Worm (Caenorhabditis elegans) whole organism, young adult: ENCODE results near the gene W07G1.7.
A peak's percentile ranks its signal among the peaks of the same experiment; 100 is the strongest.

Source experiments
- F55B11.4 ChIP-seq: sonication (generic microtip); optimal IDR thresholded peaks from 2 replicates; lab custom pipeline; 2016; ENCODE audit warnings: missing compliant biosample characterization, missing genetic modification characterization, borderline replicate concordance; ENCODE audit not compliant: insufficient read depth
- K12H6.12 ChIP-seq: fragments of 200-800 bp; sonication (Bioruptor generic); optimal IDR thresholded peaks from 2 replicates; lab custom pipeline; 2018; ENCODE audit warnings: mild to moderate bottlenecking, missing genetic modification characterization, missing compliant biosample characterization
- T26A5.8 ChIP-seq: sonication (generic microtip); optimal IDR thresholded peaks from 2 replicates; lab custom pipeline; 2016; ENCODE audit warnings: missing genetic modification characterization, missing compliant biosample characterization
- Y95B8A.8 ChIP-seq: fragments of 200-800 bp; sonication (Bioruptor generic); IDR thresholded peaks from 2 replicates; pipeline ENCODE4 v1.3.6; 2022; ENCODE audit warnings: missing genetic modification reagents, missing genetic modification characterization, missing compliant biosample characterization
- chd-7 ChIP-seq: sonication (generic microtip); optimal IDR thresholded peaks from 2 replicates; lab custom pipeline; 2016; ENCODE audit warnings: mild to moderate bottlenecking, missing genetic modification characterization, moderate library complexity, missing compliant biosample characterization
- fkh-3 ChIP-seq: sonication (generic microtip); optimal IDR thresholded peaks from 2 replicates; lab custom pipeline; 2016; ENCODE audit warnings: mild to moderate bottlenecking, missing genetic modification characterization, missing compliant biosample characterization
- lsl-1 ChIP-seq: fragments of 200-800 bp; sonication (Bioruptor generic); optimal IDR thresholded peaks from 2 replicates; lab custom pipeline; 2018; ENCODE audit warnings: mild to moderate bottlenecking, missing genetic modification characterization, moderate library complexity, missing compliant biosample characterization
- nfyb-1 ChIP-seq: fragments of 200-800 bp; sonication (Bioruptor generic); IDR thresholded peaks from 2 replicates; pipeline ENCODE4 v1.3.6; 2022; ENCODE audit warnings: missing genetic modification reagents, missing genetic modification characterization, missing compliant biosample characterization
- zfh-2 ChIP-seq: fragments of 200-800 bp; sonication (Bioruptor generic); conservative IDR thresholded peaks from 2 replicates; pipeline ENCODE4 v1.3.6; 2022; ENCODE audit warnings: missing genetic modification reagents, missing genetic modification characterization, missing compliant biosample characterization

W07G1.7 gene

ce11 chrII:13924909-13925308 is 41.2 kb downstream of the W07G1.7 start, which contains the start of gene mltn-5:
Gene mltn-5 (plus strand): TSS chrII:13925209.
- no peak for TF ChIP-seq lsl-1 (GFP tag; lab: Kevin White, UChicago)

ce11 chrII:13919100-13919499 is 47.0 kb downstream of the W07G1.7 start:
- TF ChIP-seq T26A5.8 (tag; lab: Kevin White, UChicago), result no peak
- TF ChIP-seq fkh-3 (tag; lab: Kevin White, UChicago), result peak; percentile 31
- TF ChIP-seq zfh-2 (GFP tag; lab: Robert Waterston, UW), result peak; percentile 79

ce11 chrII:13916040-13916439 is 50.1 kb downstream of the W07G1.7 start, which contains the start of gene mltn-3:
Gene mltn-3 (plus strand): TSS chrII:13916340.
- TF ChIP-seq T26A5.8 (tag; lab: Kevin White, UChicago), result no peak
- no peak for TF ChIP-seq K12H6.12 (tag; lab: Kevin White, UChicago)
- TF ChIP-seq nfyb-1 (GFP tag; lab: Robert Waterston, UW), result no peak
- no peak for TF ChIP-seq F55B11.4 (tag; lab: Kevin White, UChicago)
- no peak for TF ChIP-seq chd-7 (tag; lab: Kevin White, UChicago)
- no peak for TF ChIP-seq Y95B8A.8 (GFP tag; lab: Robert Waterston, UW)
